Fruit fly (Drosophila melanogaster): ENCODE data around the gene gish.

The gish gene

dm6 chr3R:16260385-16261169 lies 11.7 kb upstream of the gish start (continued):
- TF ChIP-seq CG6163 (GFP tag; IDR thresholded peaks at IDR 0.05): no peak
- no peak for TF ChIP-seq net (GFP tag; optimal IDR thresholded peaks at IDR 0.05)
- peak; percentile 33 for TF ChIP-seq CG11902 (GFP tag; optimal IDR thresholded peaks at IDR 0.05)
- TF ChIP-seq OdsH (GFP tag; optimal IDR thresholded peaks at IDR 0.05): no peak
- TF ChIP-seq Hr38 (GFP tag; optimal IDR thresholded peaks at IDR 0.05): no peak
- TF ChIP-seq CG11762 (GFP tag; optimal IDR thresholded peaks at IDR 0.05; ENCODE audit: insufficient read depth): no peak
- no peak for TF ChIP-seq Smox (GFP tag; optimal IDR thresholded peaks at IDR 0.05)
- no peak for TF ChIP-seq pdm3 (GFP tag; optimal IDR thresholded peaks at IDR 0.05)
- no peak for TF ChIP-seq CG4318 (GFP tag; optimal IDR thresholded peaks at IDR 0.05)
- TF ChIP-seq dac (GFP tag; optimal IDR thresholded peaks at IDR 0.05): no peak
- peak; percentile 76 for TF ChIP-seq CG31627 (GFP tag; optimal IDR thresholded peaks at IDR 0.05)
- no peak for TF ChIP-seq CG7368 (GFP tag; optimal IDR thresholded peaks at IDR 0.05)
- no peak for TF ChIP-seq Hr4 (GFP tag; optimal IDR thresholded peaks at IDR 0.05)
- peak; percentile 68 for TF ChIP-seq vri (GFP tag; optimal IDR thresholded peaks at IDR 0.05)

- TF ChIP-seq CG11902 (GFP tag; optimal IDR thresholded peaks at IDR 0.05): no peak
- TF ChIP-seq Ets21C (GFP tag; optimal IDR thresholded peaks at IDR 0.05): no peak
- peak; percentile 24; the same call in 1 of the 3 replicates for TF ChIP-seq CG6163 (GFP tag; IDR thresholded peaks at IDR 0.05)
- no peak for TF ChIP-seq pdm3 (GFP tag; optimal IDR thresholded peaks at IDR 0.05)
- TF ChIP-seq CG3032 (tag; optimal IDR thresholded peaks at IDR 0.05): no peak
- no peak for TF ChIP-seq CG6854 (GFP tag; optimal IDR thresholded peaks at IDR 0.05)
- peak; percentile 31; the same call in 1 of the 3 replicates for TF ChIP-seq CG8119 (GFP tag; IDR thresholded peaks at IDR 0.05)
- TF ChIP-seq CG34406 (GFP tag; optimal IDR thresholded peaks at IDR 0.05): no peak
- TF ChIP-seq CG3919 (GFP tag; optimal IDR thresholded peaks at IDR 0.05): no peak
- TF ChIP-seq CG1621 (tag; optimal IDR thresholded peaks at IDR 0.05): peak; percentile 32
- TF ChIP-seq CG16779 (tag; optimal IDR thresholded peaks at IDR 0.05): no peak
- TF ChIP-seq CG6808 (GFP tag; optimal IDR thresholded peaks at IDR 0.05): no peak
- TF ChIP-seq cyc (GFP tag; optimal IDR thresholded peaks at IDR 0.05): no peak
- TF ChIP-seq CG6792 (GFP tag; optimal IDR thresholded peaks at IDR 0.05): no peak
- peak; percentile 57 for TF ChIP-seq esn (GFP tag; optimal IDR thresholded peaks at IDR 0.05)
- TF ChIP-seq Smox (GFP tag; optimal IDR thresholded peaks at IDR 0.05): no peak
- TF ChIP-seq Hr4 (GFP tag; optimal IDR thresholded peaks at IDR 0.05): no peak
- TF ChIP-seq fkh (GFP tag; optimal IDR thresholded peaks at IDR 0.05): no peak
- no peak for TF ChIP-seq net (GFP tag; optimal IDR thresholded peaks at IDR 0.05)
- TF ChIP-seq Hr38 (GFP tag; optimal IDR thresholded peaks at IDR 0.05): no peak
- no peak for TF ChIP-seq Ets96B (tag; optimal IDR thresholded peaks at IDR 0.05)
- TF ChIP-seq CG7368 (GFP tag; optimal IDR thresholded peaks at IDR 0.05): no peak
- no peak for TF ChIP-seq Met (GFP tag; optimal IDR thresholded peaks at IDR 0.05)
- TF ChIP-seq CG8319 (GFP tag; optimal IDR thresholded peaks at IDR 0.05): no peak
- no peak for TF ChIP-seq CG11762 (GFP tag; optimal IDR thresholded peaks at IDR 0.05; ENCODE audit: insufficient read depth)
- no peak for TF ChIP-seq CG11294 (GFP tag; IDR thresholded peaks at IDR 0.05)
- TF ChIP-seq vri (GFP tag; optimal IDR thresholded peaks at IDR 0.05): peak; percentile 92
- no peak for TF ChIP-seq topi (GFP tag; optimal IDR thresholded peaks at IDR 0.05)
These were observed 8.5 kb upstream of the gish start, which contains the start of the genes bor and asun for dm6 chr3R:16263522-16264305. Gene bor, minus strand, starts transcription at chr3R:16264115. Gene asun, plus strand, starts transcription at chr3R:16264271.

dm6 chr3R:16266712-16267111 lies 5.5 kb upstream of the gish start, which contains the start of gene Mst89B:
Gene Mst89B, plus strand, starts transcription at chr3R:16267012.
- TF ChIP-seq topi (GFP tag; optimal IDR thresholded peaks at IDR 0.05): no peak
- no peak for TF ChIP-seq CG6792 (GFP tag; optimal IDR thresholded peaks at IDR 0.05)
- no peak for TF ChIP-seq CG1621 (tag; optimal IDR thresholded peaks at IDR 0.05)
- no peak for TF ChIP-seq Ets21C (GFP tag; optimal IDR thresholded peaks at IDR 0.05)
- no peak for TF ChIP-seq CG6276 (GFP tag; optimal IDR thresholded peaks at IDR 0.05)
- no peak for TF ChIP-seq CG15336 (GFP tag; IDR thresholded peaks at IDR 0.05)
- no peak for TF ChIP-seq vri (GFP tag; optimal IDR thresholded peaks at IDR 0.05)
- no peak for TF ChIP-seq ss (GFP tag; optimal IDR thresholded peaks at IDR 0.05)
